Worm (Caenorhabditis elegans): ENCODE data around the gene str-99.

The str-99 gene

DNA sequence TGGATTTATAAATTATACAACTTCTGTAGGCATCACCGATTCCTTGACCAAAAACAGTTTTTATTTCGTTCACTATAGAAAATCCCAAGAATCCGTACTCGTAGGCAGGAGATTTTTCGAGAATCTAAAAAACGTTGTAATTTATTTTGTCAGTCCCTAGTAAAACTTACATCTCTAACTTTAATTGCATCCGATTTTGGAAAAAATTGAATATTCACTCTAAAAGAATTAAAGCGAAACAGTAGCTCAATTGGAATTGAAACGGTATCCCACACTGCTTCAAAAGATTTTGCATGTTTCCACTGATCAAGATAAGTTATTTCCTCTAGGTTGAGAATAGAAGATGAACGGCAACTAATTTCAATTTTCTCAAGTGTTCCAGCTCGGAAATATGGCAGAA lies 27.0 kb downstream of the str-99 start, which contains the start of gene fbxa-142:
TSS of gene fbxa-142 (minus strand) at position 101 of the 400 bp plus-strand sequence.
- TF ChIP-seq B0336.3 (GFP tag; IDR thresholded peaks at IDR 0.05) = no peak
- no peak for TF ChIP-seq fkh-3 (tag; optimal IDR thresholded peaks at IDR 0.05)

DNA sequence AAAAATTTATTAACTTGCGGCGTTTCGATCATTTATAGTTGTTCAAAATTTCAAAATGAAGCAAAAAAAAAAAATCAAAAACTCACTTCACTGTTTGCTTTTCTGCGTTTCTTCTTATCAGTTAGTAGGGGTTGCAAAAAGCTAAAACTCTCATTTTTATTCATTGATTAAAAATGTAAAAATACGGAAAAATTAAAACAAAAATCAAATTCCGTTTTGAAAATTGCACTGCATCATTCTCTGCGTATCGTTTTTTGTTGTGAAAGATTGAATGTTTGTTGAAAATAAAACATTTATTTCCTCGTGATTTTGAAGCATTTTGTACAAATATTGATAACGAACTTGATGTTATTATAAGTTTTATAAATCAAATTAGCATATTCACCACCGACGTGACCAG lies 29.2 kb downstream of the str-99 start:
- TF ChIP-seq nhr-80 (tag; optimal IDR thresholded peaks at IDR 0.05) (peak; percentile 31), ztf-6 (GFP tag; IDR thresholded peaks at IDR 0.05) (no peak), ztf-28 (GFP tag; IDR thresholded peaks at IDR 0.05) (no peak), aptf-3 (GFP tag; IDR thresholded peaks at IDR 0.05) (no peak), cebp-1 (GFP tag; IDR thresholded peaks at IDR 0.05) (no peak), cebp-1 (tag; optimal IDR thresholded peaks at IDR 0.05) (peak; percentile 29)

DNA sequence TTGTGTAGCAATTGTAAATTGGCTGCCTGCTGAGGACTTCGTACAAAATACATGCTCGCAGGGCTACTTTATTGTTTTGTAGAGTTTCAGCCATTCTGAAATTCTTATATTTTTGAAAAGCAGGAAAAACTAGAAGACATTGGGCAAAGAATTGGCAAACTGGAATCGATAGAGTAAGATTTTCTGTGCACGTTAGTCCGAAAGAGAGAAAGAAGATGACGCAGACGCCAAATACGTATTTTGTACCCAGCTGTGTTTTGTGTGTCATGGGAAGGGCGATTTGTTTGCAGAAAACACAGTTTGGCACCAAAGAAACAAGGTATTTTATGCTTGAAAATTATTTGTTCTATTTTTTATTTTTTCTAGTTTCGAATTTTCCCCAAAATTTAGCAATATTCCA lies 30.9 kb downstream of the str-99 start, which contains the start of gene fbxa-143:
TSS of gene fbxa-143 (minus strand) at position 101 of the 400 bp plus-strand sequence.
- TF ChIP-seq rec-8 (tag; optimal IDR thresholded peaks at IDR 0.05) = no peak
- TF ChIP-seq ceh-40 (GFP tag; IDR thresholded peaks at IDR 0.05) = no peak
- TF ChIP-seq madf-3 (GFP tag; IDR thresholded peaks at IDR 0.05) = no peak
- TF ChIP-seq madf-8 (GFP tag; conservative IDR thresholded peaks at IDR 0.05) = no peak
- no peak for TF ChIP-seq B0035.1 (tag; optimal IDR thresholded peaks at IDR 0.05)
- TF ChIP-seq Y56A3A.18 (GFP tag; IDR thresholded peaks at IDR 0.05) = no peak
- no peak for TF ChIP-seq hsf-1 (GFP tag; IDR thresholded peaks at IDR 0.05)
- TF ChIP-seq C17E4.6 (GFP tag; IDR thresholded peaks at IDR 0.05) = no peak
- TF ChIP-seq unc-130 (GFP tag; optimal IDR thresholded peaks at IDR 0.05) = no peak
- TF ChIP-seq ama-1 (optimal IDR thresholded peaks at IDR 0.05) = no peak
- TF ChIP-seq ama-1 (GFP tag; optimal IDR thresholded peaks at IDR 0.05) = no peak
- TF ChIP-seq nfyb-1 (GFP tag; IDR thresholded peaks at IDR 0.05) = no peak
- no peak for TF ChIP-seq tbx-9 (tag; optimal IDR thresholded peaks at IDR 0.05; ENCODE audit: borderline replicate concordance)
- no peak for TF ChIP-seq ceh-27 (GFP tag; optimal IDR thresholded peaks at IDR 0.05)
- no peak for TF ChIP-seq cebp-1 (GFP tag; IDR thresholded peaks at IDR 0.05)
- TF ChIP-seq cebp-1 (tag; optimal IDR thresholded peaks at IDR 0.05) = no peak
- TF ChIP-seq lin-35 (GFP tag; optimal IDR thresholded peaks at IDR 0.05) = no peak
- TF ChIP-seq ztf-22 (GFP tag; optimal IDR thresholded peaks at IDR 0.05) = no peak
- no peak for TF ChIP-seq lag-1 (GFP tag; IDR thresholded peaks at IDR 0.05)
- TF ChIP-seq die-1 (tag; optimal IDR thresholded peaks at IDR 0.05) = no peak
- TF ChIP-seq ceh-58 (GFP tag; IDR thresholded peaks at IDR 0.05) = no peak
- no peak for TF ChIP-seq efl-1 (GFP tag; optimal IDR thresholded peaks at IDR 0.05)

DNA sequence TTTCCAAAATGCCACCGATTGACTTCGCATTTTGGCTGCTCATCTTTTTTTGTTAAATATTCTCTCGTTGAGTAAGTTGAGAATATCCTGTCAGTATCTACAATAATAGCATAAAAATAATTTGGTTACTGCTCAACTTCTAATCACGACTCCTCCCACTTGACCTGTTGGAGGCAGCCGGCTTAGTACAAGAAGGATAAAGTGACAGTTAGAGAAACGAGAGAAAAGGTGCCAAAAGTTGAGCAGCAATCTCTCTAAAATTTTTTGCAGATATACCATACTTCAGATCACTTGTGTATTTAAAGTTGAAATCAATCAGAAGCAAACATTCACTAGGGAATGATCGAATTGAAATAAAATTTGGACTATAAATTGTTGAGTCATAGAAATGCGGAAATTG lies 33.6 kb downstream of the str-99 start, which contains the start of gene nhr-111:
TSS of gene nhr-111 (minus strand) at position 101 of the 400 bp plus-strand sequence.
- TF ChIP-seq tbp1 (GFP tag; optimal IDR thresholded peaks at IDR 0.05) (no peak), D2030.7 (GFP tag; IDR thresholded peaks at IDR 0.05) (no peak), gei-17 (GFP tag; optimal IDR thresholded peaks at IDR 0.05) (no peak), B0019.2 (GFP tag; conservative IDR thresholded peaks at IDR 0.05) (no peak), let-526 (GFP tag; IDR thresholded peaks at IDR 0.05) (no peak), sdz-38 (tag; optimal IDR thresholded peaks at IDR 0.05) (no peak), madf-8 (GFP tag; conservative IDR thresholded peaks at IDR 0.05) (no peak), Y79H2A.3 (GFP tag; conservative IDR thresholded peaks at IDR 0.05) (no peak), nfya-1 (tag; optimal IDR thresholded peaks at IDR 0.05; ENCODE audit: borderline replicate concordance, insufficient read depth) (no peak), B0035.1 (tag; optimal IDR thresholded peaks at IDR 0.05) (no peak), aptf-2 (GFP tag; conservative IDR thresholded peaks at IDR 0.05) (no peak), ekl-4 (GFP tag; IDR thresholded peaks at IDR 0.05) (no peak), sea-2 (GFP tag; IDR thresholded peaks at IDR 0.05) (no peak), bed-1 (GFP tag; IDR thresholded peaks at IDR 0.05) (no peak), ets-4 (GFP tag; optimal IDR thresholded peaks at IDR 0.05) (no peak), efl-1 (GFP tag; optimal IDR thresholded peaks at IDR 0.05) (no peak), ceh-91 (GFP tag; IDR thresholded peaks at IDR 0.05) (no peak), zfh-2 (GFP tag; conservative IDR thresholded peaks at IDR 0.05) (no peak)

Data from whole organism, young adult.